Worm (Caenorhabditis elegans): ENCODE measurements around the gene fbxc-30.

The fbxc-30 gene

ce11 chrII:917324-917723, at the start of gene fbxc-30:
fbxc-30 (plus strand) TSS chrII:917624.
- TF ChIP-seq C34B4.2 (tag; optimal IDR thresholded peaks at IDR 0.05) = no peak
- no peak for TF ChIP-seq nhr-12 (tag; optimal IDR thresholded peaks at IDR 0.05)
- no peak for TF ChIP-seq ceh-8 (GFP tag; optimal IDR thresholded peaks at IDR 0.05)
- no peak for TF ChIP-seq nhr-85 (tag)
- no peak for TF ChIP-seq jun-1 (tag; optimal IDR thresholded peaks at IDR 0.05)
- TF ChIP-seq snpc-4 (tag; optimal IDR thresholded peaks at IDR 0.05) = no peak
- TF ChIP-seq swsn-7 (tag; optimal IDR thresholded peaks at IDR 0.05) = no peak
- no peak for TF ChIP-seq efl-1 (optimal IDR thresholded peaks at IDR 0.05)
- no peak for TF ChIP-seq efl-1 (GFP tag; optimal IDR thresholded peaks at IDR 0.05 in 1 of 2)
- TF ChIP-seq ets-5 (GFP tag; IDR thresholded peaks at IDR 0.05) = no peak
- TF ChIP-seq zag-1 (tag; optimal IDR thresholded peaks at IDR 0.05) = no peak
- no peak for TF ChIP-seq mab-9 (GFP tag; IDR thresholded peaks at IDR 0.05)
- TF ChIP-seq efl-3 (GFP tag; optimal IDR thresholded peaks at IDR 0.05) = no peak
- TF ChIP-seq aha-1 (tag; optimal IDR thresholded peaks at IDR 0.05) = no peak
- no peak for TF ChIP-seq dpl-1 (GFP tag; optimal IDR thresholded peaks at IDR 0.05)
- no peak for TF ChIP-seq xbp-1 (tag; optimal IDR thresholded peaks at IDR 0.05)
- no peak for TF ChIP-seq lin-14 (GFP tag; optimal IDR thresholded peaks at IDR 0.05)
- TF ChIP-seq blmp-1 (tag; optimal IDR thresholded peaks at IDR 0.05) = no peak
- TF ChIP-seq pax-3 (tag; optimal IDR thresholded peaks at IDR 0.05) = no peak

- TF ChIP-seq ceh-90 (tag; optimal IDR thresholded peaks at IDR 0.05) = no peak
- TF ChIP-seq ceh-63 (GFP tag; optimal IDR thresholded peaks at IDR 0.05) = no peak
- no peak for TF ChIP-seq C04F5.9 (tag; optimal IDR thresholded peaks at IDR 0.05)
- no peak for TF ChIP-seq ama-1 (optimal IDR thresholded peaks at IDR 0.05)
- no peak for TF ChIP-seq nhr-11 (tag; optimal IDR thresholded peaks at IDR 0.05)
- no peak for TF ChIP-seq pax-3 (tag; optimal IDR thresholded peaks at IDR 0.05)
- no peak for TF ChIP-seq irx-1 (tag; optimal IDR thresholded peaks at IDR 0.05)
- no peak for TF ChIP-seq skn-1 (tag; optimal IDR thresholded peaks at IDR 0.05)
- no peak for TF ChIP-seq nhr-237 (tag; optimal IDR thresholded peaks at IDR 0.05)
- TF ChIP-seq efl-3 (GFP tag; optimal IDR thresholded peaks at IDR 0.05) = no peak
- no peak for TF ChIP-seq pqm-1 (tag; optimal IDR thresholded peaks at IDR 0.05)
- no peak for TF ChIP-seq nhr-71 (tag; optimal IDR thresholded peaks at IDR 0.05)
- TF ChIP-seq lin-35 (GFP tag; optimal IDR thresholded peaks at IDR 0.05) = no peak
These were observed 49.1 kb upstream of the fbxc-30 start, which contains the start of gene fbxc-51 for ce11 chrII:868240-868864. fbxc-51 (plus strand) TSS chrII:868814.

- no peak for TF ChIP-seq pag-3 (tag; optimal IDR thresholded peaks at IDR 0.05; ENCODE audit: borderline replicate concordance, insufficient read depth)
- TF ChIP-seq efl-1 (optimal IDR thresholded peaks at IDR 0.05) = no peak
- TF ChIP-seq efl-1 (GFP tag; optimal IDR thresholded peaks at IDR 0.05 in 1 of 2) = peak in 1 of 2 experiments; percentile 3
These were observed 48.1 kb upstream of the fbxc-30 start for ce11 chrII:869316-869715.

DNA sequence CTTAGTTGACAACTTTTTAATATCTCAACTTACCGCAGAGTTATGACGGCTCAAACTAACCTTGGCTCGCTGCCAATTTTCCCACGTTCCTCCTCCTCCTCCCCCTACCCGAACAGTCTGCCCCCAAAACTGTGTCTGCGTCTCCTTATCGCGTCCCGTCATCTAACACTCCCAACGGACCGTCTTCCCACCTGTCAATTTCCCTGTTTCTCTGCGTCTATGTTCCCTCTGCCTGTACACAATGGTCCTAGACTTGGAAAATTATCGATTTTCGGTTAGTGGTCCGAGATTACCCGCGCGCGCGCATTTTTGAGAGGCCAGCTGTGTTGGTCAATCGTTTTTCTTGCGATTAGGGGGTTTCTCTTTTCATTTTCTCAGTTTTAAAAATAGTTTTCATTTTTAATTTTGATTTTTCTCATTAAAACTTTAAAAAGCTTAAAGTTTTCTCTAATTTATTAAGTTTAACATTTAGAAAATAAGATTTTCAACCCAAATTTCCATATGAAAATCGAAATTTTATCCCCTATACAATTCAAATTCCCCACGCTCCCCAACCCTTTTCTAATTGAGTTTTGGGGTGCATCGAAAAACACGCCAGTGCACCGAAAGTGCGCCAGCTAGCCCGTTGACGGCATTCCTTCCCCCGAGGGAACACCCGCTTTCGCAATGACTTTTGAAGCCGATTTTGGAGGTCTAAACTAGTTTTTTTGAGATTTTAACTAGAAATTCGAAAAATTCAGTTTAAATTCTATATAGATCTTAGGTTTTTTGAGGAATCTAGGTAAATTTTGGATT, 44.2 kb upstream of the fbxc-30 start, which contains the start of gene alg-2:
TSS of gene alg-2 (plus strand) at position 220 of the 795 bp plus-strand sequence.
- peak; percentile 75 for TF ChIP-seq mep-1 (tag; optimal IDR thresholded peaks at IDR 0.05)
- TF ChIP-seq sptf-1 (tag; optimal IDR thresholded peaks at IDR 0.05) = no peak
- TF ChIP-seq irx-1 (tag; optimal IDR thresholded peaks at IDR 0.05) = no peak
- peak; percentile 47 for TF ChIP-seq F16B12.6 (tag; optimal IDR thresholded peaks at IDR 0.05)
- TF ChIP-seq nhr-19 (GFP tag; conservative IDR thresholded peaks at IDR 0.05) = peak; percentile 23; the same call in 1 of the 2 replicates
- TF ChIP-seq dsc-1 (tag; optimal IDR thresholded peaks at IDR 0.05) = peak; percentile 15
- TF ChIP-seq elt-2 (tag; optimal IDR thresholded peaks at IDR 0.05) = no peak
- no peak for TF ChIP-seq ceh-63 (GFP tag; optimal IDR thresholded peaks at IDR 0.05)
- peak; percentile 43 for TF ChIP-seq snu-23 (GFP tag; optimal IDR thresholded peaks at IDR 0.05)
- TF ChIP-seq lin-14 (GFP tag; optimal IDR thresholded peaks at IDR 0.05) = peak; percentile 86
- TF ChIP-seq elt-3 (tag; optimal IDR thresholded peaks at IDR 0.05) = peak in 1 of 6 experiments; percentile 24
- TF ChIP-seq pqm-1 (tag; optimal IDR thresholded peaks at IDR 0.05) = no peak
- TF ChIP-seq unc-30 (tag; optimal IDR thresholded peaks at IDR 0.05) = no peak
- no peak for TF ChIP-seq hlh-4 (tag; optimal IDR thresholded peaks at IDR 0.05)
- TF ChIP-seq ztf-4 (tag; optimal IDR thresholded peaks at IDR 0.05) = no peak
- 0 out of 2 replicates have a peak, but pooled peaks have one; percentile 13 for TF ChIP-seq grh-1 (GFP tag; IDR thresholded peaks at IDR 0.05)
- TF ChIP-seq lin-15B (tag; optimal IDR thresholded peaks at IDR 0.05) = peak; percentile 28
- TF ChIP-seq xbp-1 (tag; optimal IDR thresholded peaks at IDR 0.05) = peak; percentile 14
- peak; percentile 62 to 68 for TF ChIP-seq lin-35 (GFP tag; optimal IDR thresholded peaks at IDR 0.05)
- TF ChIP-seq efl-1 (optimal IDR thresholded peaks at IDR 0.05) = peak; percentile 56
- peak; percentile 67 to 95 for TF ChIP-seq efl-1 (GFP tag; optimal IDR thresholded peaks at IDR 0.05 in 1 of 2)
- peak; percentile 55 for TF ChIP-seq nhr-47 (tag; optimal IDR thresholded peaks at IDR 0.05)
- peak; percentile 26 for TF ChIP-seq lin-13 (GFP tag; optimal IDR thresholded peaks at IDR 0.05)
